Worm (Caenorhabditis elegans): ENCODE data around the gene brd-1.

Gene brd-1

DNA sequence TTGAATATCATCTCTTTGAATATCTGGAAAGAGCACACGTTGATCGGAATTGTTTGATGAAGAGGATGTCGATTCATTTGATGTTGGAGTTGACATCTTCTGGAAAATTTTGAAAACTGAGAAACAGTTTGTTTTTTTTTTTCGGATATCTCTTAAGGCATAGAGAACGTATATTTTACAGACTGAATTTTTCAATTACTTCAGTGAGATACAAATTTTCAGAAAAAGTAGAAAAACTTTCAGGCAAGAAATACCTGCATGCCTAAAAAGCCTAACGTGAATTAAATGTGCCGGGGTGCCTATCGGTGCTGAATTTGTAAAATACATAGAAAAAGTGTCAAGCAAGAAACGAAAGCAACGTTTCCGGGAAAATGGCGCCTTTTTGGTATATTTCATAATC is 32.6 kb downstream of the brd-1 start, which contains the start of gene zak-1:
zak-1 (minus strand) TSS at position 101 of the 400 bp plus-strand sequence.
- no peak for TF ChIP-seq unc-62 (GFP tag; optimal IDR thresholded peaks at IDR 0.05)

DNA sequence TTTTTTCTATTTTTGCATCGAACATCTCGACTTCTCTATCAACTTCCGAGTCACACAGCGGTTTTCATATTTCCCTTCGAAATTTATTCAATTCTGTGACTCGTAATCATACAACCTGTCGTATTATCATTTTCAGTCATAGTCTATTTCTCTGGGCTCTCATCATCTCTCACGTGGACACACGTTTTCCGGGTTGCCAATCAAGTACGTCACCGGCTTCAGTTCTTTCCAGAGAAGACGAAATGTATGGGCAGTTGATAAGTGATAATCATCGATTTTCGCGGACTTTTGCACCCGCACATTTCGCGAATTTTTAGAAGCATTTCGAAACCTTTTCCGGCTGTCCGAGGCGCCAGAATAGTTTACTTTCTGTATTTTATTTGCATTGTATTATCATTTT is 39.0 kb downstream of the brd-1 start, which contains the start of gene srv-1:
srv-1 (plus strand) TSS at position 131 of the 400 bp plus-strand sequence.
- no peak for TF ChIP-seq unc-62 (GFP tag; optimal IDR thresholded peaks at IDR 0.05)

DNA sequence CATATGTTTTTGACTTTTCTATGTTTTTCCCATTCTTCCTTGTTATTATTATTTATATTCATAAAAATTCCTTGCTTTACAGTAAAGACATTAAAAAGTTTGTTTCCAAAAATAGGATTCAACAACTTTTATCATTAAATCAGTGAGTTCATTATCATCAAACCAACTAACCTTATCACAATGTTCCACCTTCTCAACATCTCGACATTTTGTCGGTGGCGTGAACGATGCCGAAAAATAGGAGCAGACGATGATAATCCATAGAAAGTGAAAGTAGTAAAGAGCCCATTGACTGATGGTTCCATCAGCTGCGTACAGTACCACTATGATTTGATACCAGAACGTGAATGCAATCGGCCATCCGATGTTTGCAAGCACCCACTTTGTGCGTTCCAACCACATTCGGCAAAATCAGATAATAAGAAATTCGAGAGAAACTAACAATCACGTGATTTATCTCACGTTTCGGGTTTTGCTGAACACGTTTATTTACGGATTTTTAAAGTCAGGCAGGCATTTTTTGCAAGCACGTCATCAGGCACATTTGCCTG is 40.6 kb downstream of the brd-1 start, which contains the start of gene dhhc-5:
dhhc-5 (minus strand) TSS at position 406 of the 551 bp plus-strand sequence.
- no peak for TF ChIP-seq unc-62 (GFP tag; optimal IDR thresholded peaks at IDR 0.05)

DNA sequence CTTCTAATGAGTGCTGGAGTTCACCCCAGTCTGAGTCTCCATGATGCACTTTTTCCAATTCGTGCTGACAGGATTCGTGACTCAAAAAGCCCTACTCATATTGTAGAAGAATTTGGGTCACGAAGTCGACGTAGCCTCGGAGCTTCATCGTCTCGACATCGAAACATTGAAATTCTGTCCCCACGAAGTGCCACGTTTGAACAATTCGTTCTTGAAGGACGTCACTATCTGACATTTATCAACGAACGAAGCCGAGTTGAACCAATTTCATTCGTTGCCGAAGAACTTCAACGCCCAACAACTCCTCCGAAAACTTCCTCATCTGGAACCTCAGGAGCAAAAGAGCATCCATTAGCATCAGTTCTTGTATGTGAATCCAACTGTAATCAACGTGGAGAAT is 50.2 kb downstream of the brd-1 start:
- no peak for TF ChIP-seq unc-62 (GFP tag; optimal IDR thresholded peaks at IDR 0.05)

DNA sequence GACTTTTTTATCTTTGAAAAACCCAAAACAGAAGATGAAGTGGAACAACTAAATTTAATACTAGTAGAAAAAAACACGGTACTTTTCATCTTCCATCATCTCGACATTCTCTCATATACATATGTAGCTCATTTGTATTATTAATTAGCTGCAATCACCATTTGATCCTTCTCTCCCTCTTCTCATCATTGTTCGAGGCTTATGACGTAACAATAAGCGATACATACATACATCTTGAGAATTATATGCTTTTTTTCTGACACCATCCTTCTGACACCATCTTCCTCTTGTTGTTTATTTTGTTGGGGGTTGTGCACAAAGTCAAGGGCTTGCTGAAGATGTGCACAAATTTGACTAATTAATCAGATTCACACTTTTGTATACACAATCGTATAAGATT is 52.0 kb downstream of the brd-1 start:
- no peak for TF ChIP-seq unc-62 (GFP tag; optimal IDR thresholded peaks at IDR 0.05)
